Worm (Caenorhabditis elegans) whole organism, young adult: ENCODE measurements around the gene B0244.10.

Experiments
- B0035.1 ChIP-seq: sonication (generic microtip); optimal IDR thresholded peaks from 2 replicates; lab custom pipeline; 2016; ENCODE audit warnings: missing genetic modification characterization, mild to moderate bottlenecking, missing compliant biosample characterization, missing genotype, missing genetic modification reagents
- F57C9.4 ChIP-seq: sonication (generic microtip); optimal IDR thresholded peaks from 2 replicates; lab custom pipeline; 2017; ENCODE audit warnings: mild to moderate bottlenecking, missing genetic modification characterization, missing compliant biosample characterization
- Y56A3A.18 ChIP-seq: fragments of 200-800 bp; sonication (Bioruptor generic); IDR thresholded peaks from 2 replicates; pipeline ENCODE4 v1.3.6; 2022; ENCODE audit warnings: missing genetic modification reagents, missing genetic modification characterization, missing compliant biosample characterization
- Y67H2A.10 ChIP-seq: fragments of 200-800 bp; sonication (Bioruptor generic); conservative IDR thresholded peaks from 2 replicates; pipeline ENCODE4 v1.3.6; 2022; ENCODE audit warnings: missing genetic modification reagents, missing genetic modification characterization, missing compliant biosample characterization
- ama-1 ChIP-seq, 3 experiments: fragments of 150-350 bp in 1 of 3; sonication (generic microtip) in 2 of 3; optimal IDR thresholded peaks; 2 replicates each; lab custom pipeline; 2014 to 2018; ENCODE audit warnings: missing biosample characterization in 2 of 3, missing genetic modification characterization in 2 of 3, missing genetic modification reagents in 2 of 3
- mes-4 ChIP-seq: sonication (generic microtip); optimal IDR thresholded peaks from 2 replicates; lab custom pipeline; 2016; ENCODE audit warnings: missing genotype, missing genetic modification characterization, missing compliant biosample characterization
- rec-8 ChIP-seq, 2 experiments: sonication (generic microtip); optimal IDR thresholded peaks; 2 replicates each; lab custom pipeline; 2016; ENCODE audit warnings: mild to moderate bottlenecking in 2 of 2, missing genetic modification characterization in 2 of 2, missing genetic modification reagents in 2 of 2, missing genotype in 2 of 2, missing biosample characterization in 1 of 2, missing compliant biosample characterization in 1 of 2, moderate library complexity in 1 of 2
- sea-2 ChIP-seq: fragments of 200-800 bp; sonication (Bioruptor generic); IDR thresholded peaks from 2 replicates; pipeline ENCODE4 v1.3.6; 2022; ENCODE audit warnings: missing genetic modification characterization, missing compliant biosample characterization
- snpc-4 ChIP-seq, 5 experiments: fragments of 150-350 bp in 1 of 5; sonication (generic microtip) in 4 of 5; optimal IDR thresholded peaks; 2 replicates each; lab custom pipeline; 2014 to 2018; ENCODE audit warnings: missing genetic modification characterization in 5 of 5, missing biosample characterization in 3 of 5, antibody characterized with exemption in 2 of 5, mild to moderate bottlenecking in 2 of 5, missing compliant biosample characterization in 2 of 5, missing genotype in 2 of 5, moderate library complexity in 2 of 5, missing genetic modification reagents in 1 of 5
- tlf-1 ChIP-seq: fragments of 200-800 bp; sonication (Bioruptor generic); optimal IDR thresholded peaks from 2 replicates; lab custom pipeline; 2018; ENCODE audit warnings: mild to moderate bottlenecking, missing genetic modification characterization, missing compliant biosample characterization
- zim-3 ChIP-seq: sonication (generic microtip); optimal IDR thresholded peaks from 2 replicates; lab custom pipeline; 2017; ENCODE audit warnings: mild to moderate bottlenecking, missing genetic modification characterization, moderate library complexity, missing compliant biosample characterization

- TF ChIP-seq B0035.1, result no peak
- TF ChIP-seq F57C9.4 (tag; lab: Kevin White, UChicago), result no peak
- TF ChIP-seq Y56A3A.18 (GFP tag; lab: Robert Waterston, UW), result 0 out of 2 replicates have a peak, but pooled peaks have one; percentile 44
- peak in 1 of 2 experiments; percentile 43 for TF ChIP-seq rec-8 (tag; optimal IDR thresholded peaks at IDR 0.05; lab: Kevin White, UChicago)
- no peak for TF ChIP-seq ama-1 (optimal IDR thresholded peaks at IDR 0.05; lab: Kevin White, UChicago)
- TF ChIP-seq ama-1 (GFP tag; optimal IDR thresholded peaks at IDR 0.05; lab: Kevin White, UChicago), result peak in 1 of 2 experiments; percentile 48
- no peak for TF ChIP-seq tlf-1 (GFP tag; lab: Kevin White, UChicago)
- TF ChIP-seq sea-2 (GFP tag; lab: Robert Waterston, UW), result no peak
- peak; percentile 44 for TF ChIP-seq snpc-4 (GFP tag; optimal IDR thresholded peaks at IDR 0.05; lab: Kevin White, UChicago)
- TF ChIP-seq snpc-4 (tag; optimal IDR thresholded peaks at IDR 0.05; lab: Kevin White, UChicago), result peak in 3 of 4 experiments; percentile 43 to 54 (median 52)
- no peak for TF ChIP-seq Y67H2A.10 (GFP tag; lab: Robert Waterston, UW)
- TF ChIP-seq mes-4, result no peak
- TF ChIP-seq zim-3 (tag; lab: Kevin White, UChicago), result no peak
Measured at ce11 chrIII:5761886-5762285, 26.9 kb downstream of the B0244.10 start.
